Fruit fly (Drosophila melanogaster): ENCODE measurements around the gene CG1737.

dm6 chrX:11348829-11349228, 1.6 kb upstream of the CG1737 start, which contains the start of gene CG1738:
- no peak for TF ChIP-seq CG7045 (GFP tag; optimal IDR thresholded peaks at IDR 0.05)
- peak; percentile 52 for TF ChIP-seq CG7101 (tag; optimal IDR thresholded peaks at IDR 0.05)
- TF ChIP-seq CG11617 (GFP tag; optimal IDR thresholded peaks at IDR 0.05) = peak; percentile 9
- TF ChIP-seq CG12768 (GFP tag; optimal IDR thresholded peaks at IDR 0.05) = no peak
- no peak for TF ChIP-seq Crg-1 (GFP tag; optimal IDR thresholded peaks at IDR 0.05)
- TF ChIP-seq kay (GFP tag; ENCODE audit: borderline replicate concordance) = no peak
- peak; percentile 95 for TF ChIP-seq Mnt (GFP tag; optimal IDR thresholded peaks at IDR 0.05)
- TF ChIP-seq bab1 (GFP tag; optimal IDR thresholded peaks at IDR 0.05) = no peak
- no peak for TF ChIP-seq Clk (GFP tag; optimal IDR thresholded peaks at IDR 0.05)
- TF ChIP-seq pad (GFP tag; optimal IDR thresholded peaks at IDR 0.05) = no peak
- no peak for TF ChIP-seq CG5204 (GFP tag; optimal IDR thresholded peaks at IDR 0.05)
- no peak for TF ChIP-seq cic (GFP tag; optimal IDR thresholded peaks at IDR 0.05)
- TF ChIP-seq Hr96 (GFP tag; optimal IDR thresholded peaks at IDR 0.05) = no peak

Measured in whole organism, adult.